Fruit fly (Drosophila melanogaster) S2 (cell line): ENCODE data around the gene CG4462.

ENCODE experiments used
- CG8478 ChIP-seq: fragments of >200 bp; optimal IDR thresholded peaks from 2 replicates; lab custom pipeline; 2018
- CTCF ChIP-seq, 2 experiments: fragments of >200 bp; optimal IDR thresholded peaks; 2 replicates each; lab custom pipeline; 2018

CG4462 gene

dm6 chr3R:19925271-19925670 is at the start of gene CG4462:
Gene CG4462, minus strand, starts transcription at chr3R:19925371.
- TF ChIP-seq CG8478 (lab: Kevin White, UChicago), result no peak
- no peak for TF ChIP-seq CTCF (optimal IDR thresholded peaks at IDR 0.05; lab: Kevin White, UChicago)

DNA sequence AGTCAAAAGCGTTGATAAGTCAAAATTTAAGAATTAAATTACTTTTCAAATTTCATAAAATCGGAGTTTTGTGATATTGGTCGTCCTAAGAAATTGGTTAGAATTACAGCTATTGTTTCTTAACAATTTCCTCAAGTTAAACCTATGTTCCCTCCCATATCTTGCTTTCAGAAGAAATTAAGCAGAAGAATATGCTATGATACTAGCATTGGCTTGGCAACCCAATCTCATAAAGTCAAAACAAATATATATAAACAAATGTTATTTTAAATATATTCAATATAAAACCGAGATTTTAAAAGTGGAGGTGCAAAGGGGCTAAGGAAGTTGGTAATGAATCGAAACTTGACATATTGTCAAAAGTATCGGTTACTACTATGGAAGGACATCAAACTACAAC is 47.4 kb upstream of the CG4462 start, which contains the start of gene CG31213:
Gene CG31213, plus strand, starts transcription at position 301 of the 400 bp plus-strand sequence.
- TF ChIP-seq CG8478 (lab: Kevin White, UChicago) (no peak), CTCF (optimal IDR thresholded peaks at IDR 0.05; lab: Kevin White, UChicago) (no peak)

DNA sequence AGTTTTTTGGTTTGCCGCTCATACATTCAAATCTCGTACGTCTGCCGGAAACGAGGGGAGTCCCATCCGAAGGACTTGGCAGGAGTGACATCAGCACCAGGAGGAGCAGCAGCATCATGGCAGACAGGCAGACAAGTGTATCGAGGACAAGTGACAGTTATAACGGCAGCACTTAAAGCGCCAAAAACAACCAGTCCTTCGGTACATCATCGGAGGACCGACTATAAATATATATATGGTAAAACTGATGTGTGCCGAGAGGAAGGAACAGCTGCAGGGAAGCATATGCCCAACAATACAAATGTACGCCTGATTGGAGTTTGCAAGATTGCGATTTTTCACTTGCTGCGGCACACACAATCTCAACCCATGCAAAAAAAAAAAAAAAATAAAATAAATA is 43.5 kb upstream of the CG4462 start:
- no peak for TF ChIP-seq CG8478 (lab: Kevin White, UChicago)
- TF ChIP-seq CTCF (optimal IDR thresholded peaks at IDR 0.05; lab: Kevin White, UChicago), result no peak

dm6 chr3R:19948143-19948542 is 23.0 kb upstream of the CG4462 start, which contains the start of gene CG4783:
Gene CG4783, plus strand, starts transcription at chr3R:19948443.
- no peak for TF ChIP-seq CG8478 (lab: Kevin White, UChicago)
- TF ChIP-seq CTCF (optimal IDR thresholded peaks at IDR 0.05; lab: Kevin White, UChicago), result no peak

- TF ChIP-seq CTCF (optimal IDR thresholded peaks at IDR 0.05; lab: Kevin White, UChicago) (no peak), CG8478 (lab: Kevin White, UChicago) (no peak)
Observed at dm6 chr3R:19942312-19942711, 17.1 kb upstream of the CG4462 start, which contains the start of gene CG46042. Gene CG46042, minus strand, starts transcription at chr3R:19942412.

dm6 chr3R:19938941-19939587 is 13.9 kb upstream of the CG4462 start:
- TF ChIP-seq CG8478 (lab: Kevin White, UChicago), result no peak
- peak; percentile 33 to 43 for TF ChIP-seq CTCF (optimal IDR thresholded peaks at IDR 0.05; lab: Kevin White, UChicago)

DNA sequence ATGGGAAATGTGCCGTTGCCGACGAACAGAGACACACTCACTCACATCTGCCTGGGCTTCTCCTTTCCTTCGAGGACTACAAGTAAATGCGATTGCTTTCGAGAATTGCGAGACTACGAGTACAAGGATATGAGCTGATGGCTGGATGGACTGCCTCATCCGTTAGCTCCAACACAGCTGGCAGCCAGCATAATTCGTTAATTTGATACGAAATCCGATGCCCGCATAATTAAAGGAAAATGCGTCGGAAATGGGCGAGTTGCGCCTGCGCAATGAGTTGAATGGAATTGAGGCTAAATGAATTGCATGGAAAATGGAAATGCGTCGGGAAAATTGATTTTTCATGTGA is 10.6 kb upstream of the CG4462 start:
- no peak for TF ChIP-seq CTCF (optimal IDR thresholded peaks at IDR 0.05; lab: Kevin White, UChicago)
- TF ChIP-seq CG8478 (lab: Kevin White, UChicago), result no peak

- no peak for TF ChIP-seq CG8478 (lab: Kevin White, UChicago)
- no peak for TF ChIP-seq CTCF (optimal IDR thresholded peaks at IDR 0.05; lab: Kevin White, UChicago)
Observed at dm6 chr3R:19934840-19935776, 9.9 kb upstream of the CG4462 start, which contains the start of gene mira. Gene mira, minus strand, starts transcription at chr3R:19935120.

dm6 chr3R:19932169-19932568 is 7.0 kb upstream of the CG4462 start:
- TF ChIP-seq CG8478 (lab: Kevin White, UChicago), result no peak
- no peak for TF ChIP-seq CTCF (optimal IDR thresholded peaks at IDR 0.05; lab: Kevin White, UChicago)

- TF ChIP-seq CTCF (optimal IDR thresholded peaks at IDR 0.05; lab: Kevin White, UChicago) (no peak), CG8478 (lab: Kevin White, UChicago) (no peak)
Observed at dm6 chr3R:19930913-19931706, 5.9 kb upstream of the CG4462 start.

- no peak for TF ChIP-seq CG8478 (lab: Kevin White, UChicago)
- no peak for TF ChIP-seq CTCF (optimal IDR thresholded peaks at IDR 0.05; lab: Kevin White, UChicago)
Observed at dm6 chr3R:19928544-19928943, 3.4 kb upstream of the CG4462 start, which contains the start of gene CG4459. Gene CG4459, minus strand, starts transcription at chr3R:19928644.

DNA sequence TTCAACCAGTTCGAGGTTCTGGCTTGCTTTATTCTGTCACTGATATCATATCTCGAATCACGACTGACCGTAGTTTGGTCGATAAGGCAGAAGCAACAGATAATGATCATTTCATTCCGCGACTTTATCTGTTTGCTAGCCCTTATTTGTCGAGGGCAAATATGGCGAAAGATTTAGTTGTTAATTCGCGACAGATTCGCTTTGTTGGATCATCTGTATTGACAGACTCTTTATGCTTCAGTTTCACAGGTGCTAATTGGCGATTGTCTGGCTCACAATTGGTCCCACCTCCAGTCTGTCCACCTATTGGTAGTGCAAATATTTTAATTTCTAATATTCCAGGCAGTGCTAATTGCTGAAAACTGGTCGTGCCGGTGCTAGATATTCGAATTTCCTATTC is 840 bp downstream of the CG4462 start:
- no peak for TF ChIP-seq CG8478 (lab: Kevin White, UChicago)
- TF ChIP-seq CTCF (optimal IDR thresholded peaks at IDR 0.05; lab: Kevin White, UChicago), result no peak

dm6 chr3R:19918207-19918606 is 7.0 kb downstream of the CG4462 start, which contains the start of gene CG4770:
Gene CG4770, plus strand, starts transcription at chr3R:19918507.
- TF ChIP-seq CG8478 (lab: Kevin White, UChicago) (no peak), CTCF (optimal IDR thresholded peaks at IDR 0.05; lab: Kevin White, UChicago) (no peak)

DNA sequence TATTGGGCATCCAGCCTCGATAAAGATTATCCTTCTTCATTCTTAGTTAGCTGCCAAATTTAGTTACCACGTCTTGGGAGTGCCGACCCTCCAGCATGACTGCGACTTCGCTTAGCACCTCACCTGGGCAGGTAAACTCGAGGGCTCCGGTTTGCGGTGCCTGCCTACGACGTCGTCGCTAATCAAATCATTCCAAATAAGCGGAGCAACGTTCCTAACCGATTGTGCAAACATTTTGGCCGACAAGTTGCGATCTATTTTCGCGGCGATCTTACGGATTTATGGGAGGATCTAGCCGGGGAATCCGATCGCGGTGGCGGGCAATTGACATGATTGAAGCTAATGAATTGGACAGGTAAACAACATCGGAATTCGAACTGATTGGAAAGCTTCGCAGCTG is 7.4 kb downstream of the CG4462 start, which contains the start of gene CG4465:
Gene CG4465, minus strand, starts transcription at position 101 of the 400 bp plus-strand sequence.
- no peak for TF ChIP-seq CG8478 (lab: Kevin White, UChicago)
- no peak for TF ChIP-seq CTCF (optimal IDR thresholded peaks at IDR 0.05; lab: Kevin White, UChicago)
